Worm (Caenorhabditis elegans): ENCODE measurements around the gene bcat-1.
A peak's percentile ranks its signal among the peaks of the same experiment; 100 is the strongest.

The bcat-1 gene

ce11 chrX:12884873-12885272, 7.6 kb downstream of the bcat-1 start, which contains the start of gene gpc-1:
gpc-1 (minus strand) TSS chrX:12884989.
- no peak for TF ChIP-seq ztf-22 (GFP tag; optimal IDR thresholded peaks at IDR 0.05)
- no peak for TF ChIP-seq ztf-26 (tag; optimal IDR thresholded peaks at IDR 0.05)
- TF ChIP-seq nhr-120 (GFP tag; IDR thresholded peaks at IDR 0.05): no peak
- TF ChIP-seq rcor-1 (GFP tag; IDR thresholded peaks at IDR 0.05): no peak

- TF ChIP-seq aptf-2 (GFP tag; conservative IDR thresholded peaks at IDR 0.05): 0 out of 2 replicates have a peak, but pooled peaks have one; percentile 28
- peak; percentile 62 for TF ChIP-seq lir-1 (GFP tag; conservative IDR thresholded peaks at IDR 0.05)
- TF ChIP-seq lag-1 (GFP tag; IDR thresholded peaks at IDR 0.05): 0 out of 2 replicates have a peak, but pooled peaks have one; percentile 46
- peak; percentile 58 for TF ChIP-seq ceh-79 (tag; optimal IDR thresholded peaks at IDR 0.05)
- TF ChIP-seq sdz-38 (tag; optimal IDR thresholded peaks at IDR 0.05): no peak
- TF ChIP-seq T07F8.4 (tag; optimal IDR thresholded peaks at IDR 0.05): peak; percentile 16
- peak; percentile 52 for TF ChIP-seq snpc-4 (GFP tag; optimal IDR thresholded peaks at IDR 0.05)
- peak in 3 of 4 experiments; percentile 5 to 67 (median 58) for TF ChIP-seq snpc-4 (tag; optimal IDR thresholded peaks at IDR 0.05)
- peak; percentile 10 for TF ChIP-seq F22D6.2 (tag; optimal IDR thresholded peaks at IDR 0.05)
- TF ChIP-seq egl-44 (GFP tag; IDR thresholded peaks at IDR 0.05): peak; percentile 50; the same call in 1 of the 2 replicates
- peak; percentile 82 for TF ChIP-seq lin-40 (tag; optimal IDR thresholded peaks at IDR 0.05)
- peak; percentile 15 for TF ChIP-seq unc-130 (GFP tag; optimal IDR thresholded peaks at IDR 0.05)
- peak; percentile 80 for TF ChIP-seq mxl-1 (tag; optimal IDR thresholded peaks at IDR 0.05)
- peak; percentile 35 for TF ChIP-seq T26A5.8 (tag; optimal IDR thresholded peaks at IDR 0.05)
- TF ChIP-seq rcor-1 (GFP tag; IDR thresholded peaks at IDR 0.05): peak; percentile 72
- peak; percentile 76 for TF ChIP-seq hmg-1.2 (GFP tag; IDR thresholded peaks at IDR 0.05)
- peak; percentile 55 for TF ChIP-seq F23B12.7 (tag; optimal IDR thresholded peaks at IDR 0.05; ENCODE audit: insufficient read depth)
- TF ChIP-seq ceh-40 (GFP tag; IDR thresholded peaks at IDR 0.05): 0 out of 2 replicates have a peak, but pooled peaks have one; percentile 29
- peak; percentile 73 for TF ChIP-seq die-1 (tag; optimal IDR thresholded peaks at IDR 0.05)
- peak; percentile 57 for TF ChIP-seq attf-5 (GFP tag; optimal IDR thresholded peaks at IDR 0.05)
- TF ChIP-seq ztf-26 (tag; optimal IDR thresholded peaks at IDR 0.05): peak; percentile 57
- no peak for TF ChIP-seq Y53F4B.3 (GFP tag; IDR thresholded peaks at IDR 0.05)
- TF ChIP-seq him-1 (tag; optimal IDR thresholded peaks at IDR 0.05): peak; percentile 93
- peak; percentile 38; the same call in 1 of the 2 replicates for TF ChIP-seq hmg-20 (GFP tag; IDR thresholded peaks at IDR 0.05)
- peak in 1 of 3 experiments; percentile 71 for TF ChIP-seq lin-35 (GFP tag; optimal IDR thresholded peaks at IDR 0.05)
- no peak for TF ChIP-seq Y95B8A.8 (GFP tag; IDR thresholded peaks at IDR 0.05)
- TF ChIP-seq nhr-90 (tag; optimal IDR thresholded peaks at IDR 0.05): peak; percentile 70
- peak; percentile 71 for TF ChIP-seq B0035.1 (tag; optimal IDR thresholded peaks at IDR 0.05)
- peak; percentile 9 for TF ChIP-seq atf-7 (tag; optimal IDR thresholded peaks at IDR 0.05)
- TF ChIP-seq cebp-1 (GFP tag; IDR thresholded peaks at IDR 0.05): peak; percentile 81
- peak; percentile 96 for TF ChIP-seq cebp-1 (tag; optimal IDR thresholded peaks at IDR 0.05)
- TF ChIP-seq ama-1 (optimal IDR thresholded peaks at IDR 0.05): no peak
- peak; percentile 41 to 65 for TF ChIP-seq ama-1 (GFP tag; optimal IDR thresholded peaks at IDR 0.05)
- peak; percentile 38 for TF ChIP-seq hrde-1 (tag; optimal IDR thresholded peaks at IDR 0.05; ENCODE audit: borderline replicate concordance)
- TF ChIP-seq lin-26 (GFP tag; IDR thresholded peaks at IDR 0.05): peak; percentile 81
- TF ChIP-seq let-607 (tag; optimal IDR thresholded peaks at IDR 0.05): peak; percentile 29 to 75
- peak; percentile 21; the same call in 1 of the 2 replicates for TF ChIP-seq Y53G8AR.9 (GFP tag; conservative IDR thresholded peaks at IDR 0.05)
- TF ChIP-seq rpc-1 (optimal IDR thresholded peaks at IDR 0.05): peak; percentile 77
- TF ChIP-seq rpc-1 (tag; optimal IDR thresholded peaks at IDR 0.05): peak; percentile 87
- TF ChIP-seq ekl-4 (GFP tag; IDR thresholded peaks at IDR 0.05): peak; percentile 13; the same call in 1 of the 2 replicates
- TF ChIP-seq F52B5.7 (tag; optimal IDR thresholded peaks at IDR 0.05): no peak
- TF ChIP-seq rec-8 (tag; optimal IDR thresholded peaks at IDR 0.05): peak; percentile 27 to 76
- TF ChIP-seq nfyb-1 (GFP tag; IDR thresholded peaks at IDR 0.05): peak; percentile 74
- peak; percentile 90 for TF ChIP-seq Y56A3A.18 (GFP tag; IDR thresholded peaks at IDR 0.05)
Observed at ce11 chrX:12889837-12890449, 12.7 kb downstream of the bcat-1 start.

Measured in whole organism, young adult.